Worm (Caenorhabditis elegans) whole organism, L2 larva: Measurements from ENCODE around the gene gcy-7.

Experiments
- F13H6.1 ChIP-seq: sonication (generic microtip); optimal IDR thresholded peaks from 2 replicates; lab custom pipeline; 2016; ENCODE audit warnings: missing genetic modification characterization, missing compliant biosample characterization
- R02D3.7 ChIP-seq: fragments of 150-350 bp; optimal IDR thresholded peaks from 2 replicates; lab custom pipeline; 2014; ENCODE audit warnings: missing biosample characterization, missing genetic modification characterization
- elt-1 ChIP-seq: fragments of 150-350 bp; optimal IDR thresholded peaks from 2 replicates; lab custom pipeline; 2014; ENCODE audit warnings: missing biosample characterization, missing genetic modification characterization
- elt-3 ChIP-seq: sonication (generic microtip); optimal IDR thresholded peaks from 2 replicates; lab custom pipeline; 2017; ENCODE audit warnings: missing biosample characterization, missing genetic modification characterization
- gmeb-1 ChIP-seq: fragments of 150-350 bp; optimal IDR thresholded peaks from 2 replicates; lab custom pipeline; 2014; ENCODE audit warnings: missing biosample characterization, missing genetic modification characterization
- mdl-1 ChIP-seq, 2 experiments: fragments of 150-350 bp in 1 of 2; sonication (generic microtip) in 1 of 2; optimal IDR thresholded peaks; 2 replicates each; lab custom pipeline; 2017; ENCODE audit warnings: missing biosample characterization in 2 of 2, missing genetic modification characterization in 2 of 2
- sma-3 ChIP-seq: sonication (generic microtip); optimal IDR thresholded peaks from 2 replicates; lab custom pipeline; 2016; ENCODE audit warnings: missing genetic modification reagents, missing genetic modification characterization, missing compliant biosample characterization
- snpc-4 ChIP-seq: fragments of 150-350 bp; optimal IDR thresholded peaks from 2 replicates; lab custom pipeline; 2014; ENCODE audit warnings: missing biosample characterization, missing genetic modification characterization
- unc-62 ChIP-seq: fragments of 150-350 bp; optimal IDR thresholded peaks from 2 replicates; lab custom pipeline; 2014; ENCODE audit warnings: missing biosample characterization, missing genetic modification reagents, missing genetic modification characterization
- ztf-11 ChIP-seq: sonication (generic microtip); optimal IDR thresholded peaks from 2 replicates; lab custom pipeline; 2017; ENCODE audit warnings: missing biosample characterization, missing genetic modification characterization

- TF ChIP-seq sma-3 (no peak), F13H6.1 (tag; lab: Kevin White, UChicago) (no peak), snpc-4 (tag; lab: Kevin White, UChicago) (no peak), R02D3.7 (no peak), gmeb-1 (tag; lab: Kevin White, UChicago) (no peak), elt-3 (tag; lab: Kevin White, UChicago) (no peak), ztf-11 (no peak), unc-62 (GFP tag; lab: Kevin White, UChicago) (no peak), elt-1 (tag; lab: Kevin White, UChicago) (no peak), mdl-1 (tag; optimal IDR thresholded peaks at IDR 0.05; lab: Kevin White, UChicago) (no peak)
Observed at ce11 chrV:8379206-8379605, 8.0 kb upstream of the gcy-7 start, which contains the start of gene F52E1.5.
